Fruit fly (Drosophila melanogaster) whole organism, embryonic: ENCODE results near the gene CG6709.

ENCODE experiments used
- Bgb ChIP-seq: fragments of 200-800 bp; sonication (Bioruptor generic); IDR thresholded peaks from 2 replicates; pipeline ENCODE4 v1.3.6; 2022; ENCODE audit warnings: missing biosample characterization, missing genetic modification characterization; ENCODE audit not compliant: partially characterized antibody
- CG10209 ChIP-seq: fragments of 200-800 bp; sonication (Bioruptor generic); optimal IDR thresholded peaks from 3 replicates; lab custom pipeline; 2017; ENCODE audit warnings: missing biosample characterization, mild to moderate bottlenecking, missing genetic modification characterization, missing genetic modification reagents
- CG1024 ChIP-seq: fragments of 200-800 bp; sonication (Bioruptor generic); IDR thresholded peaks from 2 replicates; pipeline ENCODE4 v1.3.6; 2022; ENCODE audit warnings: missing biosample characterization, missing genetic modification characterization
- CG10565 ChIP-seq: fragments of 200-800 bp; sonication (Bioruptor generic); optimal IDR thresholded peaks from 3 replicates; lab custom pipeline; 2016; ENCODE audit warnings: missing biosample characterization, mild to moderate bottlenecking, missing genetic modification characterization
- CG11085 ChIP-seq: fragments of 200-800 bp; sonication (Bioruptor generic); IDR thresholded peaks from 2 replicates; pipeline ENCODE4 v1.3.6; 2022; ENCODE audit warnings: missing biosample characterization, missing genetic modification characterization
- CG12104 ChIP-seq: fragments of 200-800 bp; sonication (Bioruptor generic); optimal IDR thresholded peaks from 3 replicates; lab custom pipeline; 2016; ENCODE audit warnings: missing biosample characterization, missing genetic modification characterization
- CG15601 ChIP-seq: fragments of 200-800 bp; sonication (Bioruptor generic); optimal IDR thresholded peaks from 3 replicates; lab custom pipeline; 2019; ENCODE audit warnings: missing biosample characterization, mild to moderate bottlenecking, missing genetic modification characterization, moderate library complexity
- CG1602 ChIP-seq: fragments of 200-800 bp; sonication (Bioruptor generic); optimal IDR thresholded peaks from 3 replicates; lab custom pipeline; 2016; ENCODE audit warnings: missing biosample characterization, missing genetic modification characterization
- CG17612 ChIP-seq: fragments of 200-800 bp; sonication (Bioruptor generic); IDR thresholded peaks from 2 replicates; pipeline ENCODE4 v1.3.6; 2022; ENCODE audit warnings: missing biosample characterization, missing genetic modification characterization
- CG2199 ChIP-seq: fragments of 200-800 bp; sonication (Bioruptor generic); IDR thresholded peaks from 3 replicates; pipeline ENCODE4 v1.3.6; 2022; ENCODE audit warnings: missing biosample characterization, missing genetic modification characterization
- CG31224 ChIP-seq: fragments of 200-800 bp; sonication (Bioruptor generic); IDR thresholded peaks from 2 replicates; pipeline ENCODE4 v1.3.6; 2022; ENCODE audit warnings: missing biosample characterization, missing genetic modification characterization
- CG31365 ChIP-seq: fragments of 200-800 bp; sonication (Bioruptor generic); optimal IDR thresholded peaks from 2 replicates; lab custom pipeline; 2018; ENCODE audit warnings: missing biosample characterization, mild to moderate bottlenecking, missing genetic modification characterization
- CG32532 ChIP-seq: fragments of 200-800 bp; sonication (Bioruptor generic); IDR thresholded peaks from 2 replicates; pipeline ENCODE4 v1.3.6; 2022; ENCODE audit warnings: missing biosample characterization, missing genetic modification characterization
- CG6854 ChIP-seq: fragments of 200-800 bp; sonication (Bioruptor generic); optimal IDR thresholded peaks from 3 replicates; lab custom pipeline; 2017; ENCODE audit warnings: missing biosample characterization, mild to moderate bottlenecking, missing genetic modification characterization
- CG9437 ChIP-seq: fragments of 200-800 bp; sonication (Bioruptor generic); optimal IDR thresholded peaks from 2 replicates; lab custom pipeline; 2018; ENCODE audit warnings: missing biosample characterization, mild to moderate bottlenecking, missing genetic modification characterization
- CG9609 ChIP-seq: fragments of 200-800 bp; sonication (Bioruptor generic); optimal IDR thresholded peaks from 3 replicates; lab custom pipeline; 2016; ENCODE audit warnings: missing biosample characterization, missing genetic modification characterization
- CHES-1-like ChIP-seq: fragments of 200-800 bp; sonication (Bioruptor generic); optimal IDR thresholded peaks from 2 replicates; lab custom pipeline; 2016; ENCODE audit warnings: missing biosample characterization, missing genetic modification characterization
- Dip3 ChIP-seq: fragments of 200-800 bp; sonication (Bioruptor generic); optimal IDR thresholded peaks from 3 replicates; lab custom pipeline; 2016; ENCODE audit warnings: missing biosample characterization, missing genetic modification characterization
- Dref ChIP-seq: fragments of 200-800 bp; sonication (Bioruptor generic); IDR thresholded peaks from 2 replicates; pipeline ENCODE4 v1.3.6; 2022; ENCODE audit warnings: missing biosample characterization, missing genetic modification characterization
- Eip74EF ChIP-seq, 2 experiments: fragments of 200-800 bp in 1 of 2; fragments of >200 bp in 1 of 2; sonication (Bioruptor generic) in 1 of 2; optimal IDR thresholded peaks; 2 replicates each; lab custom pipeline; 2017 to 2019; ENCODE audit warnings: missing biosample characterization in 2 of 2, missing genetic modification characterization in 2 of 2, mild to moderate bottlenecking in 1 of 2, moderate library complexity in 1 of 2
- Gug ChIP-seq: fragments of 200-800 bp; sonication (Bioruptor generic); IDR thresholded peaks from 4 replicates; pipeline ENCODE4 v1.3.6; 2022; ENCODE audit warnings: missing biosample characterization, missing genetic modification characterization
- HHEX ChIP-seq: fragments of 200-800 bp; sonication (Bioruptor generic); optimal IDR thresholded peaks from 3 replicates; lab custom pipeline; 2017; ENCODE audit warnings: missing biosample characterization, mild to moderate bottlenecking, missing genetic modification characterization, missing genetic modification reagents
- Hmx ChIP-seq: fragments of 200-800 bp; sonication (Bioruptor generic); optimal IDR thresholded peaks from 2 replicates; lab custom pipeline; 2016; ENCODE audit warnings: missing biosample characterization, missing genetic modification characterization
- Hsf ChIP-seq: fragments of 200-800 bp; sonication (Bioruptor generic); optimal IDR thresholded peaks from 3 replicates; lab custom pipeline; 2016; ENCODE audit warnings: missing biosample characterization, missing genetic modification characterization
- MTF-1 ChIP-seq: fragments of 200-800 bp; sonication (Bioruptor generic); optimal IDR thresholded peaks from 2 replicates; lab custom pipeline; 2018; ENCODE audit warnings: missing biosample characterization, mild to moderate bottlenecking, missing genetic modification characterization, borderline replicate concordance
- Opbp ChIP-seq: fragments of 200-800 bp; sonication (Bioruptor generic); IDR thresholded peaks from 3 replicates; pipeline ENCODE4 v1.3.6; 2022; ENCODE audit warnings: missing biosample characterization, missing genetic modification characterization; ENCODE audit not compliant: partially characterized antibody
- PHDP ChIP-seq: fragments of 200-800 bp; sonication (Bioruptor generic); optimal IDR thresholded peaks from 3 replicates; lab custom pipeline; 2018; ENCODE audit warnings: missing biosample characterization, mild to moderate bottlenecking, missing genetic modification characterization, moderate library complexity
- Sin3A ChIP-seq: fragments of >200 bp; optimal IDR thresholded peaks from 2 replicates; lab custom pipeline; 2018
- Stat92E ChIP-seq, 3 experiments: fragments of >200 bp in 2 of 3; fragments of 200-800 bp in 1 of 3; sonication (Bioruptor generic) in 1 of 3; optimal IDR thresholded peaks; 2 replicates each; lab custom pipeline; 2017 to 2019; ENCODE audit warnings: missing biosample characterization in 3 of 3, missing genetic modification characterization in 3 of 3, mild to moderate bottlenecking in 1 of 3, moderate library complexity in 1 of 3
- Vsx1 ChIP-seq: fragments of 200-800 bp; sonication (Bioruptor generic); optimal IDR thresholded peaks from 2 replicates; lab custom pipeline; 2017; ENCODE audit warnings: missing biosample characterization, mild to moderate bottlenecking, missing genetic modification characterization, missing genetic modification reagents
- YL-1 ChIP-seq: fragments of 200-800 bp; sonication (Bioruptor generic); optimal IDR thresholded peaks from 3 replicates; lab custom pipeline; 2017; ENCODE audit warnings: missing biosample characterization, mild to moderate bottlenecking, missing genetic modification characterization
- ase ChIP-seq: fragments of 200-800 bp; sonication (Bioruptor generic); IDR thresholded peaks from 3 replicates; pipeline ENCODE4 v1.3.6; 2022; ENCODE audit warnings: missing biosample characterization, missing genetic modification characterization
- ato ChIP-seq: fragments of 200-800 bp; sonication (Bioruptor generic); IDR thresholded peaks from 2 replicates; pipeline ENCODE4 v1.3.6; 2022; ENCODE audit warnings: missing biosample characterization, missing genetic modification characterization; ENCODE audit not compliant: partially characterized antibody
- corto ChIP-seq: fragments of 200-800 bp; sonication (Bioruptor generic); optimal IDR thresholded peaks from 2 replicates; lab custom pipeline; 2016; ENCODE audit warnings: missing biosample characterization, mild to moderate bottlenecking, missing genetic modification characterization, moderate library complexity
- exex ChIP-seq: fragments of 200-800 bp; sonication (Bioruptor generic); optimal IDR thresholded peaks from 4 replicates; lab custom pipeline; 2018; ENCODE audit warnings: missing biosample characterization, mild to moderate bottlenecking, missing genetic modification characterization, moderate library complexity
- gt ChIP-seq: fragments of 200-800 bp; sonication (Bioruptor generic); IDR thresholded peaks from 2 replicates; pipeline ENCODE4 v1.3.6; 2022; ENCODE audit warnings: missing biosample characterization, missing genetic modification characterization
- hbn ChIP-seq: fragments of 200-800 bp; sonication (Bioruptor generic); IDR thresholded peaks from 2 replicates; pipeline ENCODE4 v1.3.6; 2022; ENCODE audit warnings: missing biosample characterization, missing genetic modification characterization; ENCODE audit not compliant: partially characterized antibody
- kay ChIP-seq: fragments of 200-800 bp; sonication (Bioruptor generic); optimal IDR thresholded peaks from 2 replicates; lab custom pipeline; 2016; ENCODE audit warnings: missing biosample characterization, missing genetic modification characterization
- kni ChIP-seq: fragments of 200-800 bp; sonication (Bioruptor generic); optimal IDR thresholded peaks from 3 replicates; lab custom pipeline; 2017; ENCODE audit warnings: mild to moderate bottlenecking, missing biosample characterization, missing genetic modification reagents, missing genetic modification characterization
- nerfin-2 ChIP-seq: fragments of 200-800 bp; sonication (Bioruptor generic); IDR thresholded peaks from 2 replicates; pipeline ENCODE4 v1.3.6; 2022; ENCODE audit warnings: missing biosample characterization, missing genetic modification characterization; ENCODE audit not compliant: partially characterized antibody
- oc ChIP-seq: fragments of 200-800 bp; sonication (Bioruptor generic); optimal IDR thresholded peaks from 2 replicates; lab custom pipeline; 2018; ENCODE audit warnings: missing biosample characterization, mild to moderate bottlenecking, missing genetic modification characterization, moderate library complexity
- pnt ChIP-seq: fragments of 200-800 bp; sonication (Bioruptor generic); optimal IDR thresholded peaks from 3 replicates; lab custom pipeline; 2016; ENCODE audit warnings: missing biosample characterization, missing genetic modification characterization
- row ChIP-seq: fragments of 200-800 bp; sonication (Bioruptor generic); IDR thresholded peaks from 3 replicates; pipeline ENCODE4 v1.3.6; 2022; ENCODE audit warnings: missing biosample characterization, missing genetic modification characterization
- shn ChIP-seq: fragments of 200-800 bp; sonication (Bioruptor generic); optimal IDR thresholded peaks from 3 replicates; lab custom pipeline; 2016; ENCODE audit warnings: missing biosample characterization, missing genetic modification characterization
- slbo ChIP-seq: fragments of 200-800 bp; sonication (Bioruptor generic); IDR thresholded peaks from 2 replicates; pipeline ENCODE4 v1.3.6; 2022; ENCODE audit warnings: missing biosample characterization, missing genetic modification characterization
- so ChIP-seq: fragments of 200-800 bp; sonication (Bioruptor generic); IDR thresholded peaks from 3 replicates; pipeline ENCODE4 v1.3.6; 2022; ENCODE audit warnings: missing biosample characterization, missing genetic modification characterization
- sr ChIP-seq: fragments of 200-800 bp; sonication (Bioruptor generic); IDR thresholded peaks from 3 replicates; pipeline ENCODE4 v1.3.6; 2022; ENCODE audit warnings: missing biosample characterization, missing genetic modification characterization
- tio ChIP-seq: fragments of 200-800 bp; sonication (Bioruptor generic); optimal IDR thresholded peaks from 2 replicates; lab custom pipeline; 2017; ENCODE audit warnings: missing biosample characterization, missing genetic modification characterization, inconsistent platforms

Gene CG6709

dm6 chr3L:9854583-9855519 is 39.7 kb downstream of the CG6709 start, which contains the start of gene RasGAP1 (continued):
- TF ChIP-seq sr (GFP tag; lab: Robert Waterston, UW): 0 out of 3 replicates have a peak, but pooled peaks have one; percentile 16
- TF ChIP-seq YL-1 (GFP tag; lab: Kevin White, UChicago): no peak
- no peak for TF ChIP-seq PHDP
- TF ChIP-seq CG2199 (GFP tag; lab: Robert Waterston, UW): 0 out of 3 replicates have a peak, but pooled peaks have one; percentile 33
- TF ChIP-seq Eip74EF (GFP tag; optimal IDR thresholded peaks at IDR 0.05; lab: Kevin White, UChicago): no peak
- TF ChIP-seq slbo (GFP tag; lab: Robert Waterston, UW): peak; percentile 54
- TF ChIP-seq Vsx1: no peak
- TF ChIP-seq so (GFP tag; lab: Robert Waterston, UW): peak; percentile 43; the same call in 1 of the 3 replicates
- TF ChIP-seq tio (GFP tag; lab: Kevin White, UChicago): no peak
- no peak for TF ChIP-seq CG6854 (GFP tag; lab: Kevin White, UChicago)
- TF ChIP-seq CG10209 (GFP tag; lab: Kevin White, UChicago): no peak
- TF ChIP-seq Opbp (GFP tag; lab: Robert Waterston, UW): peak; percentile 55; the same call in 2 of the 3 replicates
- TF ChIP-seq Hsf: no peak
- TF ChIP-seq CG17612: no peak
- TF ChIP-seq CG10565 (GFP tag; lab: Kevin White, UChicago): no peak
- TF ChIP-seq Dref (GFP tag; lab: Robert Waterston, UW): peak; percentile 56
- TF ChIP-seq Stat92E (GFP tag; optimal IDR thresholded peaks at IDR 0.05; lab: Kevin White, UChicago): no peak
- TF ChIP-seq shn (GFP tag; lab: Kevin White, UChicago): peak; percentile 11
- no peak for TF ChIP-seq Dip3
- no peak for TF ChIP-seq ase (GFP tag; lab: Robert Waterston, UW)
- peak; percentile 94 for TF ChIP-seq Sin3A (lab: Kevin White, UChicago)
- TF ChIP-seq CG12104: no peak
- TF ChIP-seq exex: no peak
- peak; percentile 5 for TF ChIP-seq HHEX (GFP tag; lab: Kevin White, UChicago)
- no peak for TF ChIP-seq CG1024 (GFP tag; lab: Robert Waterston, UW)
- no peak for TF ChIP-seq gt
- TF ChIP-seq CG11085 (GFP tag; lab: Robert Waterston, UW): no peak
- TF ChIP-seq CG32532 (GFP tag; lab: Robert Waterston, UW): no peak
- TF ChIP-seq CG1602: no peak
- TF ChIP-seq Bgb (GFP tag; lab: Robert Waterston, UW): no peak; the same call in 1 of the 2 replicates
- TF ChIP-seq pnt: no peak
- TF ChIP-seq nerfin-2 (GFP tag; lab: Robert Waterston, UW): no peak
- no peak for TF ChIP-seq CG15601 (tag; lab: Kevin White, UChicago)
- peak; percentile 2 for TF ChIP-seq CG9437 (GFP tag; lab: Kevin White, UChicago)
- no peak; the same call in 1 of the 2 replicates for TF ChIP-seq ato (GFP tag; lab: Robert Waterston, UW)
- no peak for TF ChIP-seq CG31365 (tag; lab: Kevin White, UChicago)
- TF ChIP-seq kay (GFP tag; lab: Kevin White, UChicago): no peak
- TF ChIP-seq Hmx: no peak
- TF ChIP-seq hbn (GFP tag; lab: Robert Waterston, UW): no peak; the same call in 1 of the 2 replicates
- no peak for TF ChIP-seq corto (GFP tag; lab: Kevin White, UChicago)
- TF ChIP-seq row (GFP tag; lab: Robert Waterston, UW): peak; percentile 11; the same call in 2 of the 3 replicates
- no peak for TF ChIP-seq oc (tag; lab: Kevin White, UChicago)
- TF ChIP-seq MTF-1 (GFP tag; lab: Kevin White, UChicago): peak; percentile 13
- TF ChIP-seq Gug (GFP tag; lab: Robert Waterston, UW): no peak
- TF ChIP-seq CHES-1-like (GFP tag; lab: Kevin White, UChicago): peak; percentile 50
- TF ChIP-seq CG9609 (GFP tag; lab: Kevin White, UChicago): no peak
- no peak for TF ChIP-seq CG31224 (GFP tag; lab: Robert Waterston, UW)
- no peak for TF ChIP-seq kni (GFP tag; lab: Kevin White, UChicago)
